Fruit fly (Drosophila melanogaster) whole organism, embryonic: Measurements from ENCODE around the gene CG15728.

ENCODE experiments used
- Atf6 ChIP-seq: fragments of 200-800 bp; sonication (Bioruptor generic); IDR thresholded peaks from 2 replicates; pipeline ENCODE4 v1.3.6; 2022; ENCODE audit warnings: missing biosample characterization, missing genetic modification characterization
- B-H1 ChIP-seq: fragments of 200-800 bp; sonication (Bioruptor generic); IDR thresholded peaks from 3 replicates; pipeline ENCODE4 v1.3.6; 2022; ENCODE audit warnings: missing biosample characterization, missing genetic modification characterization
- B-H2 ChIP-seq: fragments of 200-800 bp; sonication (Bioruptor generic); optimal IDR thresholded peaks from 2 replicates; lab custom pipeline; 2018; ENCODE audit warnings: missing biosample characterization, mild to moderate bottlenecking, missing genetic modification characterization
- CG10462 ChIP-seq: fragments of 200-800 bp; sonication (Bioruptor generic); optimal IDR thresholded peaks from 2 replicates; lab custom pipeline; 2016; ENCODE audit warnings: missing biosample characterization, missing genetic modification characterization
- CG10565 ChIP-seq: fragments of 200-800 bp; sonication (Bioruptor generic); optimal IDR thresholded peaks from 3 replicates; lab custom pipeline; 2016; ENCODE audit warnings: missing biosample characterization, mild to moderate bottlenecking, missing genetic modification characterization
- CG11398 ChIP-seq: fragments of 200-800 bp; sonication (Bioruptor generic); optimal IDR thresholded peaks from 2 replicates; lab custom pipeline; 2016; ENCODE audit warnings: missing biosample characterization, missing genetic modification characterization
- CG13424 ChIP-seq: fragments of 200-800 bp; sonication (Bioruptor generic); optimal IDR thresholded peaks from 2 replicates; lab custom pipeline; 2019; ENCODE audit warnings: missing biosample characterization, mild to moderate bottlenecking, missing genetic modification characterization, moderate library complexity
- CG14860 ChIP-seq: fragments of 200-800 bp; sonication (Bioruptor generic); IDR thresholded peaks from 3 replicates; pipeline ENCODE4 v1.3.6; 2022; ENCODE audit warnings: missing biosample characterization, missing genetic modification characterization; ENCODE audit not compliant: partially characterized antibody
- CG16815 ChIP-seq: fragments of 200-800 bp; sonication (Bioruptor generic); optimal IDR thresholded peaks from 3 replicates; lab custom pipeline; 2017; ENCODE audit warnings: missing biosample characterization, mild to moderate bottlenecking, missing genetic modification characterization
- CG16863 ChIP-seq: fragments of 200-800 bp; sonication (Bioruptor generic); optimal IDR thresholded peaks from 3 replicates; lab custom pipeline; 2016; ENCODE audit warnings: missing biosample characterization, missing genetic modification characterization
- CG17385 ChIP-seq: fragments of 200-800 bp; sonication (Bioruptor generic); optimal IDR thresholded peaks from 3 replicates; lab custom pipeline; 2018; ENCODE audit warnings: missing biosample characterization, mild to moderate bottlenecking, missing genetic modification characterization
- CG2678 ChIP-seq: fragments of 200-800 bp; sonication (Bioruptor generic); optimal IDR thresholded peaks from 3 replicates; lab custom pipeline; 2019; ENCODE audit warnings: missing biosample characterization, mild to moderate bottlenecking, missing genetic modification characterization, moderate library complexity
- CG31441 ChIP-seq: fragments of 200-800 bp; sonication (Bioruptor generic); IDR thresholded peaks from 2 replicates; pipeline ENCODE4 v1.3.6; 2022; ENCODE audit warnings: missing biosample characterization, missing genetic modification characterization
- CG32532 ChIP-seq: fragments of 200-800 bp; sonication (Bioruptor generic); IDR thresholded peaks from 2 replicates; pipeline ENCODE4 v1.3.6; 2022; ENCODE audit warnings: missing biosample characterization, missing genetic modification characterization
- CG4707 ChIP-seq: fragments of 200-800 bp; sonication (Bioruptor generic); optimal IDR thresholded peaks from 2 replicates; lab custom pipeline; 2018; ENCODE audit warnings: missing biosample characterization, mild to moderate bottlenecking, missing genetic modification characterization, moderate library complexity
- CG4820 ChIP-seq: fragments of 200-800 bp; sonication (Bioruptor generic); optimal IDR thresholded peaks from 3 replicates; lab custom pipeline; 2016; ENCODE audit warnings: missing biosample characterization, missing genetic modification characterization
- CG8290 ChIP-seq, 3 experiments: fragments of 200-800 bp; sonication (Bioruptor generic); optimal IDR thresholded peaks; 2 replicates each; lab custom pipeline; 2016 to 2019; ENCODE audit warnings: missing biosample characterization in 3 of 3, missing genetic modification characterization in 3 of 3, mild to moderate bottlenecking in 2 of 3, moderate library complexity in 1 of 3
- Dp ChIP-seq: fragments of 200-800 bp; sonication (Bioruptor generic); optimal IDR thresholded peaks from 2 replicates; lab custom pipeline; 2018; ENCODE audit warnings: missing biosample characterization, mild to moderate bottlenecking, missing genetic modification characterization, moderate library complexity
- Drgx ChIP-seq: fragments of 200-800 bp; sonication (Bioruptor generic); IDR thresholded peaks from 2 replicates; pipeline ENCODE4 v1.3.6; 2022; ENCODE audit warnings: missing biosample characterization, missing genetic modification characterization
- Fer1 ChIP-seq: fragments of 200-800 bp; sonication (Bioruptor generic); optimal IDR thresholded peaks from 2 replicates; lab custom pipeline; 2017; ENCODE audit warnings: missing biosample characterization, mild to moderate bottlenecking, missing genetic modification characterization
- HLH3B ChIP-seq: fragments of 200-800 bp; sonication (Bioruptor generic); IDR thresholded peaks from 2 replicates; pipeline ENCODE4 v1.3.6; 2022; ENCODE audit warnings: missing biosample characterization, missing genetic modification characterization
- Hr78 ChIP-seq, 2 experiments: fragments of 200-800 bp in 1 of 2; fragments of >200 bp in 1 of 2; sonication (Bioruptor generic) in 1 of 2; optimal IDR thresholded peaks; 2 replicates each; lab custom pipeline; 2017 to 2019; ENCODE audit warnings: missing biosample characterization in 2 of 2, missing genetic modification characterization in 2 of 2, mild to moderate bottlenecking in 1 of 2, moderate library complexity in 1 of 2
- Lim3 ChIP-seq: fragments of 200-800 bp; sonication (Bioruptor generic); IDR thresholded peaks from 2 replicates; pipeline ENCODE4 v1.3.6; 2022; ENCODE audit warnings: missing biosample characterization, missing genetic modification characterization
- Mes4 ChIP-seq: fragments of 200-800 bp; sonication (Bioruptor generic); optimal IDR thresholded peaks from 2 replicates; lab custom pipeline; 2016; ENCODE audit warnings: missing biosample characterization, missing genetic modification characterization
- NC2β ChIP-seq: fragments of 200-800 bp; sonication (Bioruptor generic); optimal IDR thresholded peaks from 2 replicates; lab custom pipeline; 2016; ENCODE audit warnings: missing biosample characterization, missing genetic modification characterization
- NfI ChIP-seq: fragments of 200-800 bp; sonication (Bioruptor generic); optimal IDR thresholded peaks from 3 replicates; lab custom pipeline; 2018; ENCODE audit warnings: missing biosample characterization, mild to moderate bottlenecking, missing genetic modification characterization, moderate library complexity
- Sin3A ChIP-seq: fragments of >200 bp; optimal IDR thresholded peaks from 2 replicates; lab custom pipeline; 2018
- Ssrp ChIP-seq: fragments of 200-800 bp; sonication (Bioruptor generic); optimal IDR thresholded peaks from 2 replicates; lab custom pipeline; 2018; ENCODE audit warnings: missing biosample characterization, mild to moderate bottlenecking, missing genetic modification characterization, moderate library complexity
- ara ChIP-seq: fragments of 200-800 bp; sonication (Bioruptor generic); IDR thresholded peaks from 2 replicates; pipeline ENCODE4 v1.3.6; 2022; ENCODE audit warnings: missing biosample characterization, missing genetic modification characterization
- danr ChIP-seq: fragments of 200-800 bp; sonication (Bioruptor generic); IDR thresholded peaks from 2 replicates; pipeline ENCODE4 v1.3.6; 2022; ENCODE audit warnings: missing biosample characterization, missing genetic modification characterization
- disco-r ChIP-seq: fragments of 200-800 bp; sonication (Bioruptor generic); optimal IDR thresholded peaks from 2 replicates; lab custom pipeline; 2016; ENCODE audit warnings: missing biosample characterization, missing genetic modification characterization
- dpn ChIP-seq, 2 experiments: fragments of 200-800 bp; sonication (Bioruptor generic); optimal IDR thresholded peaks; 3 replicates each; lab custom pipeline; 2016; ENCODE audit warnings: missing biosample characterization in 2 of 2, missing genetic modification characterization in 2 of 2
- emc ChIP-seq: fragments of 200-800 bp; sonication (Bioruptor generic); optimal IDR thresholded peaks from 2 replicates; lab custom pipeline; 2016; ENCODE audit warnings: missing biosample characterization, missing genetic modification characterization
- exex ChIP-seq: fragments of 200-800 bp; sonication (Bioruptor generic); optimal IDR thresholded peaks from 4 replicates; lab custom pipeline; 2018; ENCODE audit warnings: missing biosample characterization, mild to moderate bottlenecking, missing genetic modification characterization, moderate library complexity
- fu2 ChIP-seq: fragments of 200-800 bp; sonication (Bioruptor generic); optimal IDR thresholded peaks from 2 replicates; lab custom pipeline; 2016; ENCODE audit warnings: missing biosample characterization, missing genetic modification characterization
- gcm ChIP-seq: fragments of 200-800 bp; sonication (Bioruptor generic); optimal IDR thresholded peaks from 2 replicates; lab custom pipeline; 2019; ENCODE audit warnings: missing biosample characterization, mild to moderate bottlenecking, missing genetic modification characterization, moderate library complexity
- gro ChIP-seq: fragments of 200-800 bp; sonication (Bioruptor generic); optimal IDR thresholded peaks from 2 replicates; lab custom pipeline; 2016; ENCODE audit warnings: missing biosample characterization, missing genetic modification characterization
- gt ChIP-seq: fragments of 200-800 bp; sonication (Bioruptor generic); IDR thresholded peaks from 2 replicates; pipeline ENCODE4 v1.3.6; 2022; ENCODE audit warnings: missing biosample characterization, missing genetic modification characterization
- her ChIP-seq: fragments of 200-800 bp; sonication (Bioruptor generic); optimal IDR thresholded peaks from 2 replicates; lab custom pipeline; 2016; ENCODE audit warnings: missing biosample characterization, missing genetic modification characterization
- ind ChIP-seq: fragments of 200-800 bp; sonication (Bioruptor generic); optimal IDR thresholded peaks from 3 replicates; lab custom pipeline; 2016; ENCODE audit warnings: missing biosample characterization, missing genetic modification characterization
- jigr1 ChIP-seq: fragments of 200-800 bp; sonication (Bioruptor generic); IDR thresholded peaks from 3 replicates; pipeline ENCODE4 v1.3.6; 2022; ENCODE audit warnings: missing biosample characterization, missing genetic modification characterization
- lilli ChIP-seq: fragments of 200-800 bp; sonication (Bioruptor generic); optimal IDR thresholded peaks from 3 replicates; lab custom pipeline; 2016; ENCODE audit warnings: missing biosample characterization, missing genetic modification characterization
- maf-S ChIP-seq: fragments of 200-800 bp; sonication (Bioruptor generic); optimal IDR thresholded peaks from 2 replicates; lab custom pipeline; 2016; ENCODE audit warnings: missing biosample characterization, missing genetic modification characterization
- otp ChIP-seq: fragments of 200-800 bp; sonication (Bioruptor generic); IDR thresholded peaks from 3 replicates; pipeline ENCODE4, ENCODE4 v1.3.6; 2022; ENCODE audit warnings: missing biosample characterization, missing genetic modification characterization
- pan ChIP-seq, 4 experiments: fragments of >200 bp in 3 of 4; fragments of 200-800 bp in 1 of 4; sonication (Bioruptor generic) in 1 of 4; optimal IDR thresholded peaks in 3 of 4; IDR thresholded peaks in 1 of 4; 2 replicates each; pipeline versions ENCODE4 v1.3.6 to Lab custom; 2017 to 2022; ENCODE audit warnings: missing biosample characterization in 2 of 4, missing genetic modification characterization in 2 of 4, mixed read lengths in 1 of 4
- pho ChIP-seq: fragments of 200-800 bp; sonication (Bioruptor generic); optimal IDR thresholded peaks from 2 replicates; lab custom pipeline; 2016; ENCODE audit warnings: missing biosample characterization, missing genetic modification characterization
- row ChIP-seq: fragments of 200-800 bp; sonication (Bioruptor generic); IDR thresholded peaks from 3 replicates; pipeline ENCODE4 v1.3.6; 2022; ENCODE audit warnings: missing biosample characterization, missing genetic modification characterization
- sd ChIP-seq: fragments of 200-800 bp; sonication (Bioruptor generic); optimal IDR thresholded peaks from 3 replicates; lab custom pipeline; 2018; ENCODE audit warnings: missing biosample characterization, mild to moderate bottlenecking, missing genetic modification characterization, moderate library complexity
- sisA ChIP-seq: fragments of 200-800 bp; sonication (Bioruptor generic); IDR thresholded peaks from 2 replicates; pipeline ENCODE4 v1.3.6; 2022; ENCODE audit warnings: missing biosample characterization, missing genetic modification characterization
- slbo ChIP-seq: fragments of 200-800 bp; sonication (Bioruptor generic); IDR thresholded peaks from 2 replicates; pipeline ENCODE4 v1.3.6; 2022; ENCODE audit warnings: missing biosample characterization, missing genetic modification characterization
- trh ChIP-seq: fragments of 200-800 bp; sonication (Bioruptor generic); optimal IDR thresholded peaks from 2 replicates; lab custom pipeline; 2016; ENCODE audit warnings: missing biosample characterization, missing genetic modification characterization

CG15728 gene

dm6 chrX:12653574-12653973, 29.5 kb downstream of the CG15728 start, which contains the start of gene CkIalpha (continued):
- TF ChIP-seq CG8290 (GFP tag; optimal IDR thresholded peaks at IDR 0.05; lab: Kevin White, UChicago) (peak; percentile 42), CG8290 (tag; optimal IDR thresholded peaks at IDR 0.05; lab: Kevin White, UChicago) (peak in 1 of 2 experiments; percentile 92), Drgx (GFP tag; lab: Robert Waterston, UW) (no peak), pho (GFP tag; lab: Kevin White, UChicago) (peak; percentile 78), B-H1 (no peak), Lim3 (GFP tag; lab: Robert Waterston, UW) (no peak), Hr78 (GFP tag; optimal IDR thresholded peaks at IDR 0.05; lab: Kevin White, UChicago) (no peak), Mes4 (no peak), row (GFP tag; lab: Robert Waterston, UW) (peak; percentile 69), lilli (GFP tag; lab: Kevin White, UChicago) (peak; percentile 77), ind (GFP tag; lab: Kevin White, UChicago) (peak; percentile 60), gro (GFP tag; lab: Kevin White, UChicago) (peak; percentile 79), HLH3B (no peak), emc (peak; percentile 7), sd (tag; lab: Kevin White, UChicago) (no peak), trh (GFP tag; lab: Kevin White, UChicago) (no peak), exex (tag; lab: Kevin White, UChicago) (no peak), dpn (GFP tag; optimal IDR thresholded peaks at IDR 0.05; lab: Kevin White, UChicago) (peak; percentile 62 to 68), CG16815 (GFP tag; lab: Kevin White, UChicago) (no peak), Fer1 (peak; percentile 35), CG13424 (tag; lab: Kevin White, UChicago) (peak; percentile 30), CG32532 (GFP tag; lab: Robert Waterston, UW) (peak; percentile 65; the same call in 1 of the 2 replicates), fu2 (GFP tag; lab: Kevin White, UChicago) (peak; percentile 57), otp (0 out of 3 replicates have a peak, but pooled peaks have one; percentile 38), gt (no peak), her (GFP tag; lab: Kevin White, UChicago) (peak; percentile 70), gcm (GFP tag; lab: Kevin White, UChicago) (no peak), sisA (GFP tag; lab: Robert Waterston, UW) (peak; percentile 59), CG16863 (GFP tag; lab: Kevin White, UChicago) (peak; percentile 59), ara (GFP tag; lab: Robert Waterston, UW) (0 out of 2 replicates have a peak, but pooled peaks have one; percentile 30), CG4820 (peak; percentile 24), CG17385 (GFP tag; lab: Kevin White, UChicago) (no peak), CG11398 (GFP tag; lab: Kevin White, UChicago) (peak; percentile 31), Dp (peak; percentile 95), CG2678 (tag; lab: Kevin White, UChicago) (no peak), Ssrp (tag; lab: Kevin White, UChicago) (no peak), B-H2 (GFP tag; lab: Kevin White, UChicago) (peak; percentile 83), CG31441 (GFP tag; lab: Robert Waterston, UW) (0 out of 2 replicates have a peak, but pooled peaks have one; percentile 33), Atf6 (0 out of 2 replicates have a peak, but pooled peaks have one; percentile 33), CG4707 (GFP tag; lab: Kevin White, UChicago) (no peak), NC2β (GFP tag; lab: Kevin White, UChicago) (peak; percentile 39), maf-S (GFP tag; lab: Kevin White, UChicago) (peak; percentile 43), jigr1 (GFP tag; lab: Robert Waterston, UW) (no peak), CG14860 (GFP tag; lab: Robert Waterston, UW) (peak; percentile 98), NfI (GFP tag; lab: Kevin White, UChicago) (peak; percentile 52), pan (optimal IDR thresholded peaks at IDR 0.05; lab: Kevin White, UChicago) (no peak), pan (GFP tag; optimal IDR thresholded peaks at IDR 0.05 in 1 of 2, IDR thresholded peaks at IDR 0.05 in 1 of 2) (peak in 1 of 2 experiments; percentile 16), danr (GFP tag; lab: Robert Waterston, UW) (no peak), CG10462 (no peak), Sin3A (lab: Kevin White, UChicago) (peak; percentile 64), disco-r (peak; percentile 16), CG10565 (GFP tag; lab: Kevin White, UChicago) (no peak), slbo (peak; percentile 81)
